Worm (Caenorhabditis elegans): ENCODE data around the gene wrt-4.

ce11 chrX:15779503-15779902, 22.4 kb upstream of the wrt-4 start:
- no peak for TF ChIP-seq fkh-3 (tag; optimal IDR thresholded peaks at IDR 0.05)
- no peak for TF ChIP-seq snpc-1.3 (tag; optimal IDR thresholded peaks at IDR 0.05; ENCODE audit: insufficient read depth)
- TF ChIP-seq unc-62 (GFP tag; optimal IDR thresholded peaks at IDR 0.05), result no peak
- TF ChIP-seq F49E8.2 (tag; optimal IDR thresholded peaks at IDR 0.05; ENCODE audit: insufficient read depth), result no peak
- TF ChIP-seq lir-1 (GFP tag; conservative IDR thresholded peaks at IDR 0.05), result no peak
- no peak for TF ChIP-seq B0019.2 (GFP tag; conservative IDR thresholded peaks at IDR 0.05)
- no peak for TF ChIP-seq repo-1 (tag; optimal IDR thresholded peaks at IDR 0.05)
- TF ChIP-seq pha-4 (tag; optimal IDR thresholded peaks at IDR 0.05), result no peak
- TF ChIP-seq nfyb-1 (GFP tag; IDR thresholded peaks at IDR 0.05), result peak; percentile 48; the same call in 1 of the 2 replicates
- no peak for TF ChIP-seq ccch-3 (GFP tag; optimal IDR thresholded peaks at IDR 0.05)
- TF ChIP-seq K12H6.12 (tag; optimal IDR thresholded peaks at IDR 0.05), result no peak

All from whole organism, young adult.